Fruit fly (Drosophila melanogaster): ENCODE measurements around the gene CG7168.
A peak's percentile ranks its signal among the peaks of the same experiment; 100 is the strongest.

CG7168 gene

DNA sequence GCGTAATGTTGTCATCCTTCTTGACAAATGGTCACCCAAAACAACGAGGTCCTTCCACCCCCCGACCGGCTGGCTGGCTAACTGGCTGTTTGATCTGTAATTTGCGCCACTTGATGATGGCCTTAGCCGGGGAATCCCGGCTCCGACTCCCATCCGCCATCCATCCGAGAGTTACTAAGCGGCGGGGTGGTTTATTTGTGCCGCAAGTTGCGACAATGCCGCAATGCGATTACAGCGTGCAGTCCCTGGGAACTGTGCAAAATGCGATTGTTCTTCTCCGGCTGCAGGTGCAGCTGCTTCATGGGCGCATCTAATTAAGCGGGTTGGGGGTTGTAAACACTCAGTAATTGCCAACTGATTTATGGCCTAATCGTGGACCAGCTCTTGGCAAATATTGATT, 34.1 kb upstream of the CG7168 start:
- no peak for TF ChIP-seq CG18476 (GFP tag; optimal IDR thresholded peaks at IDR 0.05)
- TF ChIP-seq CG7556 (GFP tag; optimal IDR thresholded peaks at IDR 0.05), result no peak
- TF ChIP-seq gsb-n (tag; optimal IDR thresholded peaks at IDR 0.05), result peak; percentile 71
- TF ChIP-seq nerfin-1 (tag; optimal IDR thresholded peaks at IDR 0.05), result peak; percentile 53
- no peak for TF ChIP-seq CG2875 (GFP tag; optimal IDR thresholded peaks at IDR 0.05)
- TF ChIP-seq CG14050 (GFP tag; IDR thresholded peaks at IDR 0.05), result no peak
- peak; percentile 40 for TF ChIP-seq pros (GFP tag; optimal IDR thresholded peaks at IDR 0.05)

DNA sequence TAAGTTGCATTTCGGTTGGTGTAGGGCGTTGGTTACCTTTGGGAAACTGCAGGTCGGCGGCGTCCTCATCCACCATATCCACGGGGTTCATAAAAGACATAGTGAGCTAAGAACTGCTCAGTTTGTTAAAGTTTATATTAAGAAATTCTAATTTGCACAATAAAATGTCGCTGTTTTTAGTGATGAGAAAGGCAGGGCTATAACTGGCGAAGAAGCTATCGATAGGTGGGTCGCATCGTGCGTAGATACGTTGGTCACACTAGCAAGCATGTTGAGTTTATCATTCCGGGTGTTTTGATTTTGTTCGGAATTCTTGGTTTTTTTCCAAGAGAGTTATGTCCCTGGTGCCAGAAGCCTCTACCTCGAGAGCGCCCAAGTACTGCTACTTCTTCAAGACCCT, 29.4 kb upstream of the CG7168 start, which contains the start of the genes Ada2a, Polr2D, Tgs1 and moi:
Gene Ada2a (minus strand): TSS at position 207 of the 400 bp plus-strand sequence.
Gene Polr2D (minus strand): TSS at position 207 of the 400 bp plus-strand sequence.
Gene Tgs1 (plus strand): TSS at position 250 of the 400 bp plus-strand sequence.
Gene moi (plus strand): TSS at position 250 of the 400 bp plus-strand sequence.
- TF ChIP-seq CG3065 (GFP tag; optimal IDR thresholded peaks at IDR 0.05) (no peak), CG5953 (GFP tag; IDR thresholded peaks at IDR 0.05) (no peak), CG7271 (tag; optimal IDR thresholded peaks at IDR 0.05) (no peak), CG11723 (GFP tag; optimal IDR thresholded peaks at IDR 0.05) (no peak), CG2678 (tag; optimal IDR thresholded peaks at IDR 0.05) (no peak), MBD-R2 (GFP tag; IDR thresholded peaks at IDR 0.05) (peak; percentile 96), CG11456 (GFP tag; IDR thresholded peaks at IDR 0.05) (no peak), gcm (GFP tag; optimal IDR thresholded peaks at IDR 0.05) (no peak), Trl (optimal IDR thresholded peaks at IDR 0.05) (no peak), Trl (GFP tag; optimal IDR thresholded peaks at IDR 0.05) (no peak), Hr51 (GFP tag; optimal IDR thresholded peaks at IDR 0.05) (no peak), sim (GFP tag; IDR thresholded peaks at IDR 0.05) (no peak), ato (GFP tag; IDR thresholded peaks at IDR 0.05; ENCODE audit: partially characterized antibody) (peak; percentile 57), CG2202 (tag; optimal IDR thresholded peaks at IDR 0.05) (no peak), Ets65A (GFP tag) (no peak), bowl (GFP tag; IDR thresholded peaks at IDR 0.05) (no peak), CG1647 (GFP tag; optimal IDR thresholded peaks at IDR 0.05) (no peak), BEAF-32 (GFP tag; optimal IDR thresholded peaks at IDR 0.05) (peak; percentile 85), Dek (tag; optimal IDR thresholded peaks at IDR 0.05) (no peak), Hmx (GFP tag; optimal IDR thresholded peaks at IDR 0.05) (no peak), scrt (GFP tag; optimal IDR thresholded peaks at IDR 0.05) (no peak), B-H1 (GFP tag; IDR thresholded peaks at IDR 0.05) (no peak), tap (tag; optimal IDR thresholded peaks at IDR 0.05) (no peak), wor (GFP tag; IDR thresholded peaks at IDR 0.05) (no peak), HmgZ (tag; optimal IDR thresholded peaks at IDR 0.05) (peak; percentile 15), disco-r (GFP tag; optimal IDR thresholded peaks at IDR 0.05) (no peak), exex (tag; optimal IDR thresholded peaks at IDR 0.05) (no peak), CG10979 (tag; optimal IDR thresholded peaks at IDR 0.05) (no peak), CG31441 (GFP tag; IDR thresholded peaks at IDR 0.05) (no peak), E2f2 (GFP tag; IDR thresholded peaks at IDR 0.05) (peak; percentile 79), emc (GFP tag; optimal IDR thresholded peaks at IDR 0.05) (no peak), otp (GFP tag; IDR thresholded peaks at IDR 0.05) (no peak), pzg (GFP tag; optimal IDR thresholded peaks at IDR 0.05) (peak; percentile 72), twi (tag; optimal IDR thresholded peaks at IDR 0.05) (no peak), unc-4 (GFP tag; IDR thresholded peaks at IDR 0.05; ENCODE audit: partially characterized antibody) (peak; percentile 75; the same call in 1 of the 2 replicates), jing (GFP tag; optimal IDR thresholded peaks at IDR 0.05) (no peak), CG8089 (GFP tag; optimal IDR thresholded peaks at IDR 0.05) (no peak), pan (optimal IDR thresholded peaks at IDR 0.05) (no peak), pan (GFP tag; optimal IDR thresholded peaks at IDR 0.05 in 1 of 2, IDR thresholded peaks at IDR 0.05 in 1 of 2) (no peak), CG2875 (GFP tag; optimal IDR thresholded peaks at IDR 0.05) (no peak), ab (GFP tag; optimal IDR thresholded peaks at IDR 0.05) (no peak), bigmax (GFP tag; optimal IDR thresholded peaks at IDR 0.05) (no peak), CG13775 (GFP tag; optimal IDR thresholded peaks at IDR 0.05) (no peak), mam (GFP tag; optimal IDR thresholded peaks at IDR 0.05) (no peak), Nf-YB (GFP tag; optimal IDR thresholded peaks at IDR 0.05) (no peak)

Measured in whole organism, embryonic.